Fruit fly (Drosophila melanogaster): ENCODE measurements around the gene CG34133.

DNA sequence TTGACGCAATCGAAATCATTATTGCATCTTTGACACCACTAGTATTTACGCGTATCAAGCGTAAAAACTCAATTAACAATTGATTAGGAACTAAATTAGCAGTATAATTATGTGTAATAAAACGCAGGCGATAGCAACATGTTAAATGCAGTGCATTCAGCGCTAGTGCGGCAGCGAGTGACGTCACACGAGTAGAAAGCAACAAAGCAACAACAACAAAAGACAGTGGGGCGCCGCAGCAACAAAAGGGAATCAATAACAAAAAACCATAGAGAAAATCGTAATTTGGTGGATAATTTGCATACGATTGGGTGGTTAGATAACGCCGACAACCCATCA, at the start of gene CG34133:
- no peak for TF ChIP-seq Dll (optimal IDR thresholded peaks at IDR 0.05)
- no peak for TF ChIP-seq usp (GFP tag; optimal IDR thresholded peaks at IDR 0.05)
- no peak for TF ChIP-seq CG8478 (optimal IDR thresholded peaks at IDR 0.05)
- no peak for TF ChIP-seq EcR (GFP tag; optimal IDR thresholded peaks at IDR 0.05)

All from whole organism.